Worm (Caenorhabditis elegans) whole organism, late embryonic: Measurements from ENCODE around the gene F10C1.23.

Source experiments
- C08G9.2 ChIP-seq: sonication (generic microtip); optimal IDR thresholded peaks from 2 replicates; lab custom pipeline; 2016; ENCODE audit warnings: mild to moderate bottlenecking, missing genetic modification characterization, moderate library complexity, missing compliant biosample characterization
- elt-2 ChIP-seq: sonication (generic microtip); optimal IDR thresholded peaks from 2 replicates; lab custom pipeline; 2016; ENCODE audit warnings: missing genetic modification reagents, missing genetic modification characterization, missing compliant biosample characterization
- ets-4 ChIP-seq: sonication (generic microtip); optimal IDR thresholded peaks from 2 replicates; lab custom pipeline; 2016; ENCODE audit warnings: missing genetic modification characterization, missing compliant biosample characterization
- fkh-10 ChIP-seq: fragments of 150-350 bp; optimal IDR thresholded peaks from 2 replicates; lab custom pipeline; 2014; ENCODE audit warnings: missing biosample characterization, missing genetic modification reagents, missing genetic modification characterization
- pax-1 ChIP-seq: fragments of 150-350 bp; optimal IDR thresholded peaks from 2 replicates; lab custom pipeline; 2014; ENCODE audit warnings: missing biosample characterization, missing genetic modification characterization
- rnt-1 ChIP-seq: sonication (generic microtip); optimal IDR thresholded peaks from 2 replicates; lab custom pipeline; 2016; ENCODE audit warnings: missing genetic modification characterization, missing compliant biosample characterization
- syd-9 ChIP-seq: sonication (generic microtip); optimal IDR thresholded peaks from 2 replicates; lab custom pipeline; 2016; ENCODE audit warnings: mild to moderate bottlenecking, missing genetic modification characterization, moderate library complexity, missing compliant biosample characterization
- ztf-16 ChIP-seq: sonication (generic microtip); optimal IDR thresholded peaks from 2 replicates; lab custom pipeline; 2017; ENCODE audit warnings: missing genetic modification characterization, missing compliant biosample characterization

- no peak for TF ChIP-seq syd-9 (tag; lab: Kevin White, UChicago)
- TF ChIP-seq C08G9.2, result no peak
- TF ChIP-seq fkh-10, result no peak
- TF ChIP-seq rnt-1 (tag; lab: Kevin White, UChicago), result no peak
- TF ChIP-seq ets-4 (tag; lab: Kevin White, UChicago), result no peak
- TF ChIP-seq elt-2 (tag; lab: Kevin White, UChicago), result no peak
- no peak for TF ChIP-seq pax-1 (tag; lab: Kevin White, UChicago)
- TF ChIP-seq ztf-16, result no peak
Measured at ce11 chrII:5779866-5780265, 22.0 kb downstream of the F10C1.23 start.
